Fruit fly (Drosophila melanogaster) Kc167 (cell line): ENCODE measurements around the gene CG5849.

Source experiments
- h ChIP-seq: fragments of >200 bp; optimal IDR thresholded peaks from 3 replicates; lab custom pipeline; 2018; ENCODE audit warnings: missing external identifiers
- insv ChIP-seq: fragments of >200 bp; optimal IDR thresholded peaks from 3 replicates; lab custom pipeline; 2018; ENCODE audit warnings: missing external identifiers

DNA sequence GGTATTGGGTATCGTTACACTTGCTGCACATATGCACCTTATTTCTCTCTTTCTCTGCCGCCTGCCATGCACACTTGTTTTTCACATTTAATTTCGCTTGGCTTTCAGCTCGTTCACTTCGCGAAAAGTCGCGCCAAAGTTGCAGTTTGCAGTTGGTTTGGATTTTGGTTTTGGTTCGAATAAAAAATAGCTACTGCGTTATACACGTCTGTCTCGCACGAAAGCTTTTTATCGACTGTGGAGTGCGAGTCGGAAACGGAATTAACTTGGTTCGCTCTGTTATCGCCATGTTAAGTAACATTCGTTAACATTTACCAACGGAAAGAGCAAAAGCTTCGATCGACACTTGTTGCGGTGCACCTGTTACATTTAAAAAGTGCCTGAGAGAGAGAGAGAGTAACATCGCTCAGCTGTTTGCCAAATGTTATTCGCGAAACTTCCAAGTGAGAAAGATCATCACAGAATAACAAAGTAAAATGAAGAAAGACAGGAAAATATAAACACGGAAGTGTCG, 20.4 kb upstream of the CG5849 start, which contains the start of gene CG31176:
- no peak for TF ChIP-seq insv
- no peak for TF ChIP-seq h (lab: Kevin White, UChicago)
